Worm (Caenorhabditis elegans) whole organism, L1 larva: ENCODE data around the gene F49E8.6.

ENCODE experiments used
- C04F5.9 ChIP-seq: sonication (generic microtip); optimal IDR thresholded peaks from 2 replicates; lab custom pipeline; 2016; ENCODE audit warnings: missing genetic modification characterization, missing compliant biosample characterization
- C16A3.4 ChIP-seq: fragments of 150-350 bp; optimal IDR thresholded peaks from 2 replicates; lab custom pipeline; 2014; ENCODE audit warnings: missing biosample characterization, missing genetic modification characterization
- F16B12.6 ChIP-seq: fragments of 150-350 bp; optimal IDR thresholded peaks from 2 replicates; lab custom pipeline; 2014; ENCODE audit warnings: missing biosample characterization, missing genetic modification characterization
- aha-1 ChIP-seq: fragments of 150-350 bp; optimal IDR thresholded peaks from 2 replicates; lab custom pipeline; 2014; ENCODE audit warnings: missing biosample characterization, missing genetic modification characterization
- aly-2 ChIP-seq: fragments of 150-350 bp; optimal IDR thresholded peaks from 2 replicates; lab custom pipeline; 2014; ENCODE audit warnings: missing biosample characterization, missing genetic modification characterization
- ama-1 ChIP-seq: fragments of 150-350 bp; optimal IDR thresholded peaks from 2 replicates; lab custom pipeline; 2014
- blmp-1 ChIP-seq: fragments of 150-350 bp; optimal IDR thresholded peaks from 2 replicates; lab custom pipeline; 2014; ENCODE audit warnings: missing biosample characterization, missing genetic modification characterization
- ceh-63 ChIP-seq: fragments of 200-800 bp; sonication (Bioruptor generic); optimal IDR thresholded peaks from 2 replicates; lab custom pipeline; 2018; ENCODE audit warnings: mild to moderate bottlenecking, missing genetic modification characterization, missing compliant biosample characterization
- ceh-88 ChIP-seq: fragments of 200-800 bp; sonication (Bioruptor generic); IDR thresholded peaks from 2 replicates; pipeline ENCODE4 v1.3.6; 2022; ENCODE audit warnings: missing genetic modification characterization, missing compliant biosample characterization
- ceh-90 ChIP-seq: sonication (generic microtip); optimal IDR thresholded peaks from 2 replicates; lab custom pipeline; 2016; ENCODE audit warnings: missing genetic modification characterization, missing compliant biosample characterization
- ces-1 ChIP-seq: fragments of 150-350 bp; optimal IDR thresholded peaks from 2 replicates; lab custom pipeline; 2014; ENCODE audit warnings: missing biosample characterization, missing genetic modification reagents, missing genetic modification characterization
- dpl-1 ChIP-seq, 3 experiments: fragments of 150-350 bp in 2 of 3; sonication (generic microtip) in 1 of 3; optimal IDR thresholded peaks; 2 replicates each; lab custom pipeline; 2014 to 2017; ENCODE audit warnings: missing biosample characterization in 3 of 3, missing genetic modification characterization in 3 of 3, missing genetic modification reagents in 3 of 3
- efl-1 ChIP-seq, 4 experiments: fragments of 150-350 bp; optimal IDR thresholded peaks in 3 of 4; peaks in 1 of 4; 1 replicate in 1 of 4; 2 replicates in 3 of 4; lab custom pipeline; 2014; ENCODE audit warnings: missing biosample characterization in 2 of 4, missing genetic modification characterization in 2 of 4, missing genetic modification reagents in 2 of 4
- egl-13 ChIP-seq: sonication (generic microtip); optimal IDR thresholded peaks from 2 replicates; lab custom pipeline; 2016; ENCODE audit warnings: missing genotype, missing genetic modification reagents, missing genetic modification characterization, missing compliant biosample characterization
- egl-27 ChIP-seq, 2 experiments: fragments of 150-350 bp in 1 of 2; sonication (generic microtip); optimal IDR thresholded peaks; 3 replicates each; lab custom pipeline; 2017 to 2018; ENCODE audit warnings: missing biosample characterization in 2 of 2, missing genetic modification characterization in 2 of 2, missing genetic modification reagents in 2 of 2
- ets-5 ChIP-seq: fragments of 200-800 bp; sonication (Bioruptor generic); IDR thresholded peaks from 2 replicates; pipeline ENCODE4 v1.3.6; 2022; ENCODE audit warnings: missing genetic modification characterization, missing compliant biosample characterization
- fkh-10 ChIP-seq: sonication (generic microtip); optimal IDR thresholded peaks from 2 replicates; lab custom pipeline; 2017; ENCODE audit warnings: missing biosample characterization, missing genetic modification reagents, missing genetic modification characterization
- fos-1 ChIP-seq: fragments of 150-350 bp; optimal IDR thresholded peaks from 2 replicates; lab custom pipeline; 2014; ENCODE audit warnings: missing biosample characterization, missing genetic modification characterization
- grh-1 ChIP-seq: fragments of 200-800 bp; sonication (Bioruptor generic); IDR thresholded peaks from 2 replicates; pipeline ENCODE4 v1.3.6; 2022; ENCODE audit warnings: missing genetic modification reagents, missing genetic modification characterization, missing compliant biosample characterization
- hlh-4 ChIP-seq: sonication (generic microtip); optimal IDR thresholded peaks from 2 replicates; lab custom pipeline; 2016; ENCODE audit warnings: mild to moderate bottlenecking, missing genetic modification characterization, missing compliant biosample characterization
- hpl-2 ChIP-seq: fragments of 150-350 bp; optimal IDR thresholded peaks from 2 replicates; lab custom pipeline; 2014; ENCODE audit warnings: missing biosample characterization, missing genetic modification reagents, missing genetic modification characterization
- irx-1 ChIP-seq: sonication (generic microtip); optimal IDR thresholded peaks from 2 replicates; lab custom pipeline; 2016; ENCODE audit warnings: missing genetic modification characterization, missing compliant biosample characterization
- isw-1 ChIP-seq: fragments of 200-800 bp; sonication (Bioruptor generic); IDR thresholded peaks from 2 replicates; pipeline ENCODE4 v1.3.6; 2022; ENCODE audit warnings: missing genetic modification characterization, missing compliant biosample characterization
- lin-13 ChIP-seq: fragments of 150-350 bp; optimal IDR thresholded peaks from 2 replicates; lab custom pipeline; 2014; ENCODE audit warnings: missing biosample characterization, missing genetic modification reagents, missing genetic modification characterization
- lin-15B ChIP-seq: fragments of 150-350 bp; sonication (generic microtip); optimal IDR thresholded peaks from 3 replicates; lab custom pipeline; 2014; ENCODE audit warnings: missing biosample characterization, missing genetic modification characterization
- lin-35 ChIP-seq, 2 experiments: fragments of 150-350 bp; optimal IDR thresholded peaks; 2 replicates each; lab custom pipeline; 2014; ENCODE audit warnings: missing biosample characterization in 2 of 2, missing genetic modification characterization in 2 of 2, missing genetic modification reagents in 2 of 2
- lir-3 ChIP-seq: sonication (generic microtip); optimal IDR thresholded peaks from 2 replicates; lab custom pipeline; 2016; ENCODE audit warnings: mild to moderate bottlenecking, missing genetic modification characterization, moderate library complexity, missing compliant biosample characterization; ENCODE audit not compliant: poor library complexity
- lsy-2 ChIP-seq, 2 experiments: fragments of 150-350 bp; optimal IDR thresholded peaks; 2 replicates each; lab custom pipeline; 2014; ENCODE audit warnings: missing biosample characterization in 2 of 2, missing genetic modification characterization in 2 of 2
- mep-1 ChIP-seq: fragments of 150-350 bp; optimal IDR thresholded peaks from 2 replicates; lab custom pipeline; 2014; ENCODE audit warnings: missing biosample characterization, missing genetic modification characterization
- nhr-11 ChIP-seq: fragments of 150-350 bp; optimal IDR thresholded peaks from 2 replicates; lab custom pipeline; 2014; ENCODE audit warnings: missing biosample characterization, missing genetic modification characterization
- nhr-12 ChIP-seq: sonication (generic microtip); optimal IDR thresholded peaks from 2 replicates; lab custom pipeline; 2017; ENCODE audit warnings: missing biosample characterization, missing genetic modification characterization
- nhr-19 ChIP-seq: fragments of 200-800 bp; sonication (Bioruptor generic); conservative IDR thresholded peaks from 2 replicates; pipeline ENCODE4 v1.3.6; 2022; ENCODE audit warnings: missing genetic modification characterization, missing compliant biosample characterization
- nhr-20 ChIP-seq: sonication (generic microtip); optimal IDR thresholded peaks from 2 replicates; lab custom pipeline; 2016; ENCODE audit warnings: mild to moderate bottlenecking, missing genetic modification characterization, missing compliant biosample characterization
- nhr-237 ChIP-seq: fragments of 150-350 bp; optimal IDR thresholded peaks from 2 replicates; lab custom pipeline; 2014; ENCODE audit warnings: missing biosample characterization, missing genetic modification characterization
- nhr-28 ChIP-seq: fragments of 150-350 bp; optimal IDR thresholded peaks from 2 replicates; lab custom pipeline; 2014; ENCODE audit warnings: missing biosample characterization, missing genetic modification characterization
- nhr-84 ChIP-seq: sonication (generic microtip); optimal IDR thresholded peaks from 2 replicates; lab custom pipeline; 2017; ENCODE audit warnings: missing biosample characterization, missing genetic modification characterization
- nhr-85 ChIP-seq: sonication (generic microtip); peaks from one replicate; lab custom pipeline; 2016; ENCODE audit warnings: missing genetic modification characterization, inconsistent platforms, missing compliant biosample characterization
- nhr-90 ChIP-seq: sonication (generic microtip); optimal IDR thresholded peaks from 2 replicates; lab custom pipeline; 2016; ENCODE audit warnings: mild to moderate bottlenecking, missing genetic modification characterization, missing compliant biosample characterization; ENCODE audit not compliant: poor library complexity
- pax-3 ChIP-seq: fragments of 200-800 bp; sonication (Bioruptor generic); optimal IDR thresholded peaks from 2 replicates; lab custom pipeline; 2018; ENCODE audit warnings: mild to moderate bottlenecking, missing genetic modification characterization, moderate library complexity, missing compliant biosample characterization
- pqm-1 ChIP-seq: sonication (generic microtip); optimal IDR thresholded peaks from 3 replicates; lab custom pipeline; 2017; ENCODE audit warnings: missing biosample characterization, missing genetic modification characterization
- rnt-1 ChIP-seq: sonication (generic microtip); optimal IDR thresholded peaks from 2 replicates; lab custom pipeline; 2016; ENCODE audit warnings: mild to moderate bottlenecking, missing genetic modification characterization, moderate library complexity, missing compliant biosample characterization
- sox-4 ChIP-seq: sonication (generic microtip); optimal IDR thresholded peaks from 2 replicates; lab custom pipeline; 2016; ENCODE audit warnings: missing genetic modification characterization, missing compliant biosample characterization
- sptf-1 ChIP-seq: fragments of 150-350 bp; optimal IDR thresholded peaks from 2 replicates; lab custom pipeline; 2014; ENCODE audit warnings: missing biosample characterization, missing genetic modification characterization
- unc-130 ChIP-seq: fragments of 150-350 bp; optimal IDR thresholded peaks from 2 replicates; lab custom pipeline; 2017; ENCODE audit warnings: missing biosample characterization, missing genetic modification characterization, inconsistent platforms
- unc-30 ChIP-seq: sonication (generic microtip); optimal IDR thresholded peaks from 2 replicates; lab custom pipeline; 2017; ENCODE audit warnings: missing biosample characterization, missing genetic modification characterization
- unc-62 ChIP-seq: fragments of 150-350 bp; optimal IDR thresholded peaks from 2 replicates; lab custom pipeline; 2014; ENCODE audit warnings: missing biosample characterization, missing genetic modification reagents, missing genetic modification characterization
- unc-98 ChIP-seq: fragments of 200-800 bp; sonication (Bioruptor generic); IDR thresholded peaks from 2 replicates; pipeline ENCODE4 v1.3.6; 2022; ENCODE audit warnings: missing genetic modification characterization, missing compliant biosample characterization
- xbp-1 ChIP-seq: sonication (generic microtip); optimal IDR thresholded peaks from 2 replicates; lab custom pipeline; 2016; ENCODE audit warnings: missing genetic modification characterization, missing compliant biosample characterization
- ztf-11 ChIP-seq, 2 experiments: sonication (generic microtip); optimal IDR thresholded peaks; 2 replicates each; lab custom pipeline; 2016 to 2017; ENCODE audit warnings: missing genetic modification characterization in 2 of 2, missing biosample characterization in 1 of 2, missing compliant biosample characterization in 1 of 2
- ztf-4 ChIP-seq: fragments of 150-350 bp; optimal IDR thresholded peaks from 2 replicates; lab custom pipeline; 2014; ENCODE audit warnings: missing biosample characterization, missing genetic modification characterization

Gene F49E8.6

DNA sequence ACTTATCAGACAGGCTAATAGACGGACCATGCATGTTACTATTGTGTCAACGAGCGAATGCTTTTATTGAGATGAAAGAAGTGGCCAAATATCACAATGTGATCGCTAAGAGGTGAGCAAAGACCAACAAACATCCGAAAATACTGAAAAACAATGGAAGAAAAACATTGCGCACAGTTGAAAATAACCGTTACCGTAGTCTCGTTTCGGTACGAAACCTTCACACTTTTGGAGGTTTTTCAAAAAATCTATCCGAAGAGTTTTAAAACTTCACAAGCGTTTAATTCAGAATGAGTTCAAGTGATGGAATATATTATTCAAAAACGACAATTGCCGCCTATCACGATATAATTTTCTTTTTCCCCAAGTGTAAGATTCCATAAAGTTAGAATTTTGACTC lies 45.6 kb downstream of the F49E8.6 start:
- TF ChIP-seq hlh-4 (tag; lab: Kevin White, UChicago) (no peak), lin-35 (GFP tag; optimal IDR thresholded peaks at IDR 0.05; lab: Kevin White, UChicago) (peak in 1 of 2 experiments; percentile 65), C04F5.9 (no peak), hpl-2 (GFP tag; lab: Kevin White, UChicago) (no peak), dpl-1 (GFP tag; optimal IDR thresholded peaks at IDR 0.05; lab: Kevin White, UChicago) (peak; percentile 18 to 51 (median 42)), ztf-11 (tag; optimal IDR thresholded peaks at IDR 0.05; lab: Kevin White, UChicago) (no peak), nhr-11 (no peak), mep-1 (no peak), efl-1 (optimal IDR thresholded peaks at IDR 0.05; lab: Kevin White, UChicago) (peak; percentile 38 to 56), efl-1 (GFP tag; optimal IDR thresholded peaks at IDR 0.05 in 1 of 2; lab: Kevin White, UChicago) (peak; percentile 48 to 91), ceh-90 (tag; lab: Kevin White, UChicago) (no peak), nhr-28 (no peak), lsy-2 (tag; optimal IDR thresholded peaks at IDR 0.05; lab: Kevin White, UChicago) (peak; percentile 51 to 87)

DNA sequence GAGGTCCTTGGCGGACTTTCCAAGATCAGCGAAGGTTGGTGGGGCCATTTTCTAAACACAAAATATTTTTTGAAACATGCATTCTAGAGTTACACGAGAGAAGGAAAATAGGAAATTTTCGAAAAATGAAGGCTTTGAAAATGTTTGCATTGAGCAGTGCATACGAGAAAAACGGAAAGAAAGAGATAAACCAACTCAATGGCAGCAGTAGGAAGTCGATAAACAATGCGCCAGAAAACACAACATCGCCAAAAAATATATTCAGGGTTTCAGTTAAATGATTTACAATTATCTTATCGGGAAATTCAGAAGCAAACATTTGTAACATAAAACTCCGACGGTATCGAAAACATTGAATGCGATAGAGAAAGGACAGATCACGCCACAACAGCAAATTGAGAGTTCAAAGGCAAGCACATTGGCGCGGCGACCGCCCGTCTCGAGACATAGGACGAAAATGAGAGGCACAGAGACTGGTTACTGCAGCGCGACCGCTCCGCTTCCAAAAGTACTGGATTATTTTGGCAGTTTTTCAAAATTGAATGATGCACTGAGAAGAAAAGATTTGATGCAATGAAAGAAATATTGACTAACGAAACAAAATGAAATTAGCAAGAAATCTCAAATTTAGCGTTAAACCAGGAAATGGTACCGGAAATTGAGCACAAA lies 46.5 kb downstream of the F49E8.6 start, which contains the start of the genes vdac-1 and R05G6.5:
vdac-1 (minus strand) TSS at position 51 of the 669 bp plus-strand sequence.
R05G6.5 (plus strand) TSS at position 527 of the 669 bp plus-strand sequence.
- TF ChIP-seq nhr-20 (tag; lab: Kevin White, UChicago): peak; percentile 92
- peak; percentile 82 for TF ChIP-seq lin-13
- peak; percentile 83 for TF ChIP-seq xbp-1
- TF ChIP-seq blmp-1 (tag; lab: Kevin White, UChicago): peak; percentile 79
- TF ChIP-seq nhr-84 (tag; lab: Kevin White, UChicago): no peak
- TF ChIP-seq unc-98 (GFP tag; lab: Robert Waterston, UW): no peak
- no peak for TF ChIP-seq hpl-2 (GFP tag; lab: Kevin White, UChicago)
- no peak for TF ChIP-seq nhr-12 (tag; lab: Kevin White, UChicago)
- TF ChIP-seq C04F5.9: no peak
- TF ChIP-seq pax-3: peak; percentile 47
- TF ChIP-seq unc-30 (tag; lab: Kevin White, UChicago): no peak
- TF ChIP-seq ztf-4: peak; percentile 55
- TF ChIP-seq aly-2: no peak
- TF ChIP-seq F16B12.6 (tag; lab: Kevin White, UChicago): no peak
- peak; percentile 89 to 92 (median 92) for TF ChIP-seq dpl-1 (GFP tag; optimal IDR thresholded peaks at IDR 0.05; lab: Kevin White, UChicago)
- TF ChIP-seq nhr-19 (GFP tag; lab: Robert Waterston, UW): peak; percentile 87
- TF ChIP-seq unc-62 (GFP tag; lab: Kevin White, UChicago): no peak
- peak; percentile 59 to 93 for TF ChIP-seq efl-1 (optimal IDR thresholded peaks at IDR 0.05; lab: Kevin White, UChicago)
- TF ChIP-seq efl-1 (GFP tag; optimal IDR thresholded peaks at IDR 0.05 in 1 of 2; lab: Kevin White, UChicago): peak; percentile 90 to 99
- TF ChIP-seq ceh-88 (GFP tag; lab: Robert Waterston, UW): peak; percentile 49; the same call in 1 of the 2 replicates
- TF ChIP-seq nhr-90 (tag; lab: Kevin White, UChicago): peak; percentile 80
- peak; percentile 90 for TF ChIP-seq C16A3.4 (tag; lab: Kevin White, UChicago)
- peak; percentile 7 for TF ChIP-seq lir-3 (tag; lab: Kevin White, UChicago)
- TF ChIP-seq lin-15B (tag; lab: Kevin White, UChicago): peak; percentile 72
- peak; percentile 73 for TF ChIP-seq nhr-237
- TF ChIP-seq egl-13 (tag; lab: Kevin White, UChicago): peak; percentile 17
- no peak for TF ChIP-seq ama-1 (lab: Kevin White, UChicago)
- TF ChIP-seq grh-1: peak; percentile 77
- TF ChIP-seq ceh-63 (GFP tag; lab: Kevin White, UChicago): no peak
- peak; percentile 28 for TF ChIP-seq fkh-10 (GFP tag; lab: Kevin White, UChicago)
- peak; percentile 54 for TF ChIP-seq mep-1
- no peak for TF ChIP-seq sptf-1 (tag; lab: Kevin White, UChicago)
- no peak for TF ChIP-seq aha-1 (tag; lab: Kevin White, UChicago)
- TF ChIP-seq unc-130: peak; percentile 81
- TF ChIP-seq ces-1 (GFP tag; lab: Kevin White, UChicago): no peak
- TF ChIP-seq nhr-85 (tag; lab: Kevin White, UChicago): peak; percentile 83
- no peak for TF ChIP-seq ets-5 (GFP tag; lab: Robert Waterston, UW)
- TF ChIP-seq irx-1 (tag; lab: Kevin White, UChicago): no peak
- TF ChIP-seq sox-4 (tag; lab: Kevin White, UChicago): no peak
- TF ChIP-seq pqm-1 (tag; lab: Kevin White, UChicago): peak; percentile 67
- peak; percentile 79 for TF ChIP-seq rnt-1 (tag; lab: Kevin White, UChicago)
- peak; percentile 71 for TF ChIP-seq isw-1 (GFP tag; lab: Robert Waterston, UW)
- peak; percentile 63 for TF ChIP-seq fos-1 (tag; lab: Kevin White, UChicago)
- TF ChIP-seq nhr-28: no peak
- TF ChIP-seq egl-27 (tag; optimal IDR thresholded peaks at IDR 0.05; lab: Kevin White, UChicago): peak in 1 of 2 experiments; percentile 33
- no peak for TF ChIP-seq hlh-4 (tag; lab: Kevin White, UChicago)
